Fruit fly (Drosophila melanogaster): ENCODE measurements around the gene Nemp.

DNA sequence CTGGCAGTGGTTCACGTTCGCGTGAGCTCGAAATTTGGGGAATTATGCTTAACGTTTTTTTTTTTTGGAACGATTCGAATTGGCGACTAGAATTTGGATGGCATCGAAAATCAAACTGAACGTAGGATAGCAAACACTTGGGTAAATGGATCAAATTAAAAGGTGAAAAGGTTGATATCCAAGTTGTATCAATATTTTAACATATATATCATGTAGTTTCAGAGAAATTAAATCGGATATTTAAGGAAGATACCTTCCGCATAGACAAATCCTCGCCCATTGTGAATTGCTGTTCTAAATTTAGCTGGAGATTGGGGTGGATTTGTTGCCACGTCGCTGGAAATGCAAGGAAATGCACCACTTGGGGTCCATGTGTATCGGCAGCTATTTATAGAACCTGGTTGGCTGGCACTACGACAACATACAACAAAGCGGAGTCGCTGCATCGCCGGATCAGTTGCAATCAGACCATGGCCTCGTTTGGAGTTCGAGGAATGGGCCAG, 24.1 kb upstream of the Nemp start, which contains the start of the genes CG13010 and sing:
- TF ChIP-seq fkh (GFP tag; optimal IDR thresholded peaks at IDR 0.05) = no peak
- no peak for TF ChIP-seq CG6163 (GFP tag; IDR thresholded peaks at IDR 0.05)
- TF ChIP-seq CG11762 (GFP tag; optimal IDR thresholded peaks at IDR 0.05; ENCODE audit: insufficient read depth) = no peak
- TF ChIP-seq CG7368 (GFP tag; optimal IDR thresholded peaks at IDR 0.05) = no peak
- no peak for TF ChIP-seq Blimp-1 (GFP tag; optimal IDR thresholded peaks at IDR 0.05)
- no peak for TF ChIP-seq CG11902 (GFP tag; optimal IDR thresholded peaks at IDR 0.05)
- TF ChIP-seq Hr4 (GFP tag; optimal IDR thresholded peaks at IDR 0.05) = no peak
- TF ChIP-seq Lpt (GFP tag; optimal IDR thresholded peaks at IDR 0.05) = no peak
- no peak for TF ChIP-seq CG10669 (GFP tag; optimal IDR thresholded peaks at IDR 0.05)
- no peak for TF ChIP-seq Sox15 (GFP tag; optimal IDR thresholded peaks at IDR 0.05)
- no peak for TF ChIP-seq fd59A (GFP tag; optimal IDR thresholded peaks at IDR 0.05)
- TF ChIP-seq dsx (GFP tag; optimal IDR thresholded peaks at IDR 0.05; ENCODE audit: poor library complexity, severe bottlenecking) = no peak
- no peak for TF ChIP-seq spab (GFP tag; optimal IDR thresholded peaks at IDR 0.05)
